Worm (Caenorhabditis elegans) whole organism, L1 larva: ENCODE measurements around the gene Y60A3A.16.

Experiments used
- C16A3.4 ChIP-seq: fragments of 150-350 bp; optimal IDR thresholded peaks from 2 replicates; lab custom pipeline; 2014; ENCODE audit warnings: missing biosample characterization, missing genetic modification characterization
- C34B4.2 ChIP-seq: sonication (generic microtip); optimal IDR thresholded peaks from 2 replicates; lab custom pipeline; 2017; ENCODE audit warnings: mild to moderate bottlenecking, missing genetic modification characterization, missing compliant biosample characterization
- ama-1 ChIP-seq: fragments of 150-350 bp; optimal IDR thresholded peaks from 2 replicates; lab custom pipeline; 2014
- ceh-8 ChIP-seq: fragments of 200-800 bp; sonication (Bioruptor generic); optimal IDR thresholded peaks from 2 replicates; lab custom pipeline; 2018; ENCODE audit warnings: mild to moderate bottlenecking, missing genetic modification characterization, moderate library complexity, missing compliant biosample characterization
- dpl-1 ChIP-seq, 3 experiments: fragments of 150-350 bp in 2 of 3; sonication (generic microtip) in 1 of 3; optimal IDR thresholded peaks; 2 replicates each; lab custom pipeline; 2014 to 2017; ENCODE audit warnings: missing biosample characterization in 3 of 3, missing genetic modification characterization in 3 of 3, missing genetic modification reagents in 3 of 3
- efl-3 ChIP-seq: fragments of 200-800 bp; sonication (Bioruptor generic); optimal IDR thresholded peaks from 2 replicates; lab custom pipeline; 2018; ENCODE audit warnings: mild to moderate bottlenecking, missing genetic modification characterization, missing compliant biosample characterization
- egl-13 ChIP-seq: sonication (generic microtip); optimal IDR thresholded peaks from 2 replicates; lab custom pipeline; 2016; ENCODE audit warnings: missing genotype, missing genetic modification reagents, missing genetic modification characterization, missing compliant biosample characterization
- elt-2 ChIP-seq: sonication (generic microtip); optimal IDR thresholded peaks from 2 replicates; lab custom pipeline; 2016; ENCODE audit warnings: missing genetic modification characterization, mild to moderate bottlenecking, inconsistent platforms, missing compliant biosample characterization, missing genetic modification reagents
- elt-3 ChIP-seq, 6 experiments: fragments of 150-350 bp in 1 of 6; sonication (generic microtip); optimal IDR thresholded peaks; 2 replicates each; lab custom pipeline; 2017 to 2018; ENCODE audit warnings: missing biosample characterization in 6 of 6, missing genetic modification characterization in 6 of 6, inconsistent platforms in 1 of 6
- fos-1 ChIP-seq: fragments of 150-350 bp; optimal IDR thresholded peaks from 2 replicates; lab custom pipeline; 2014; ENCODE audit warnings: missing biosample characterization, missing genetic modification characterization
- irx-1 ChIP-seq: sonication (generic microtip); optimal IDR thresholded peaks from 2 replicates; lab custom pipeline; 2016; ENCODE audit warnings: missing genetic modification characterization, missing compliant biosample characterization
- jun-1 ChIP-seq: fragments of 150-350 bp; optimal IDR thresholded peaks from 2 replicates; lab custom pipeline; 2014; ENCODE audit warnings: missing biosample characterization, missing genetic modification reagents, missing genetic modification characterization
- lin-13 ChIP-seq: fragments of 150-350 bp; optimal IDR thresholded peaks from 2 replicates; lab custom pipeline; 2014; ENCODE audit warnings: missing biosample characterization, missing genetic modification reagents, missing genetic modification characterization
- lin-14 ChIP-seq: fragments of 200-800 bp; sonication (Bioruptor generic); optimal IDR thresholded peaks from 2 replicates; lab custom pipeline; 2018; ENCODE audit warnings: mild to moderate bottlenecking, missing genetic modification characterization, moderate library complexity, missing compliant biosample characterization
- lin-15B ChIP-seq: fragments of 150-350 bp; sonication (generic microtip); optimal IDR thresholded peaks from 3 replicates; lab custom pipeline; 2014; ENCODE audit warnings: missing biosample characterization, missing genetic modification characterization
- lin-35 ChIP-seq, 2 experiments: fragments of 150-350 bp; optimal IDR thresholded peaks; 2 replicates each; lab custom pipeline; 2014; ENCODE audit warnings: missing biosample characterization in 2 of 2, missing genetic modification characterization in 2 of 2, missing genetic modification reagents in 2 of 2
- lsy-2 ChIP-seq, 2 experiments: fragments of 150-350 bp; optimal IDR thresholded peaks; 2 replicates each; lab custom pipeline; 2014; ENCODE audit warnings: missing biosample characterization in 2 of 2, missing genetic modification characterization in 2 of 2
- mab-9 ChIP-seq: fragments of 200-800 bp; sonication (Bioruptor generic); IDR thresholded peaks from 2 replicates; pipeline ENCODE4 v1.3.6; 2022; ENCODE audit warnings: missing genetic modification reagents, missing genetic modification characterization, missing compliant biosample characterization
- mdl-1 ChIP-seq, 2 experiments: fragments of 150-350 bp; optimal IDR thresholded peaks; 2 replicates each; lab custom pipeline; 2014 to 2017; ENCODE audit warnings: missing biosample characterization in 2 of 2, missing genetic modification characterization in 2 of 2, inconsistent platforms in 1 of 2
- mep-1 ChIP-seq: fragments of 150-350 bp; optimal IDR thresholded peaks from 2 replicates; lab custom pipeline; 2014; ENCODE audit warnings: missing biosample characterization, missing genetic modification characterization
- nhr-11 ChIP-seq: fragments of 150-350 bp; optimal IDR thresholded peaks from 2 replicates; lab custom pipeline; 2014; ENCODE audit warnings: missing biosample characterization, missing genetic modification characterization
- nhr-28 ChIP-seq: fragments of 150-350 bp; optimal IDR thresholded peaks from 2 replicates; lab custom pipeline; 2014; ENCODE audit warnings: missing biosample characterization, missing genetic modification characterization
- nhr-47 ChIP-seq: sonication (generic microtip); optimal IDR thresholded peaks from 2 replicates; lab custom pipeline; 2016; ENCODE audit warnings: mild to moderate bottlenecking, missing genetic modification characterization, moderate library complexity, missing compliant biosample characterization
- nhr-76 ChIP-seq: sonication (generic microtip); optimal IDR thresholded peaks from 2 replicates; lab custom pipeline; 2017; ENCODE audit warnings: missing biosample characterization, missing genetic modification characterization
- nhr-77 ChIP-seq: fragments of 150-350 bp; optimal IDR thresholded peaks from 2 replicates; lab custom pipeline; 2014; ENCODE audit warnings: missing biosample characterization, missing genetic modification characterization
- nhr-84 ChIP-seq: sonication (generic microtip); optimal IDR thresholded peaks from 2 replicates; lab custom pipeline; 2017; ENCODE audit warnings: missing biosample characterization, missing genetic modification characterization
- pag-3 ChIP-seq: sonication (generic microtip); optimal IDR thresholded peaks from 2 replicates; lab custom pipeline; 2017; ENCODE audit warnings: missing genetic modification characterization, mild to moderate bottlenecking, missing compliant biosample characterization, antibody characterized with exemption, borderline replicate concordance; ENCODE audit not compliant: insufficient read depth
- pax-3 ChIP-seq: fragments of 200-800 bp; sonication (Bioruptor generic); optimal IDR thresholded peaks from 2 replicates; lab custom pipeline; 2018; ENCODE audit warnings: mild to moderate bottlenecking, missing genetic modification characterization, moderate library complexity, missing compliant biosample characterization
- rnt-1 ChIP-seq: sonication (generic microtip); optimal IDR thresholded peaks from 2 replicates; lab custom pipeline; 2016; ENCODE audit warnings: mild to moderate bottlenecking, missing genetic modification characterization, moderate library complexity, missing compliant biosample characterization
- snpc-4 ChIP-seq: fragments of 150-350 bp; optimal IDR thresholded peaks from 2 replicates; lab custom pipeline; 2014; ENCODE audit warnings: missing biosample characterization, missing genetic modification characterization
- snu-23 ChIP-seq: sonication (generic microtip); optimal IDR thresholded peaks from 2 replicates; lab custom pipeline; 2016; ENCODE audit warnings: missing genetic modification characterization, missing compliant biosample characterization
- sox-4 ChIP-seq: sonication (generic microtip); optimal IDR thresholded peaks from 2 replicates; lab custom pipeline; 2016; ENCODE audit warnings: missing genetic modification characterization, missing compliant biosample characterization
- sptf-1 ChIP-seq: fragments of 150-350 bp; optimal IDR thresholded peaks from 2 replicates; lab custom pipeline; 2014; ENCODE audit warnings: missing biosample characterization, missing genetic modification characterization
- tbx-2 ChIP-seq: sonication (generic microtip); optimal IDR thresholded peaks from 2 replicates; lab custom pipeline; 2016; ENCODE audit warnings: missing genetic modification characterization, missing compliant biosample characterization
- unc-130 ChIP-seq: fragments of 150-350 bp; optimal IDR thresholded peaks from 2 replicates; lab custom pipeline; 2017; ENCODE audit warnings: missing biosample characterization, missing genetic modification characterization, inconsistent platforms
- unc-62 ChIP-seq: fragments of 150-350 bp; optimal IDR thresholded peaks from 2 replicates; lab custom pipeline; 2014; ENCODE audit warnings: missing biosample characterization, missing genetic modification reagents, missing genetic modification characterization
- vab-15 ChIP-seq: sonication (generic microtip); optimal IDR thresholded peaks from 2 replicates; lab custom pipeline; 2017; ENCODE audit warnings: missing genotype, mild to moderate bottlenecking, missing genetic modification characterization, missing compliant biosample characterization
- zip-4 ChIP-seq: fragments of 200-800 bp; sonication (Bioruptor generic); optimal IDR thresholded peaks from 2 replicates; lab custom pipeline; 2018; ENCODE audit warnings: mild to moderate bottlenecking, missing genetic modification characterization, moderate library complexity, missing compliant biosample characterization
- ztf-11 ChIP-seq, 2 experiments: sonication (generic microtip); optimal IDR thresholded peaks; 2 replicates each; lab custom pipeline; 2016 to 2017; ENCODE audit warnings: missing genetic modification characterization in 2 of 2, missing biosample characterization in 1 of 2, missing compliant biosample characterization in 1 of 2

Y60A3A.16 gene

ce11 chrV:19904790-19905189, 17.7 kb downstream of the Y60A3A.16 start:
- TF ChIP-seq lin-35 (GFP tag; optimal IDR thresholded peaks at IDR 0.05; lab: Kevin White, UChicago) (no peak), snu-23 (GFP tag; lab: Kevin White, UChicago) (no peak), nhr-47 (tag; lab: Kevin White, UChicago) (no peak), nhr-28 (tag; lab: Kevin White, UChicago) (no peak), C16A3.4 (no peak), vab-15 (tag; lab: Kevin White, UChicago) (no peak), mab-9 (no peak), efl-3 (no peak), nhr-84 (tag; lab: Kevin White, UChicago) (no peak), elt-3 (tag; optimal IDR thresholded peaks at IDR 0.05; lab: Kevin White, UChicago) (no peak), lin-15B (tag; lab: Kevin White, UChicago) (no peak), snpc-4 (tag; lab: Kevin White, UChicago) (no peak), pag-3 (tag; lab: Kevin White, UChicago) (no peak), ceh-8 (GFP tag; lab: Kevin White, UChicago) (no peak), ama-1 (lab: Kevin White, UChicago) (no peak)

ce11 chrV:19901826-19902225, 20.7 kb downstream of the Y60A3A.16 start:
- no peak for TF ChIP-seq tbx-2 (tag; lab: Kevin White, UChicago)
- TF ChIP-seq unc-130 (tag; lab: Kevin White, UChicago), result no peak
- no peak for TF ChIP-seq elt-2 (tag; lab: Kevin White, UChicago)
- TF ChIP-seq lsy-2 (tag; optimal IDR thresholded peaks at IDR 0.05; lab: Kevin White, UChicago), result no peak
- no peak for TF ChIP-seq dpl-1 (GFP tag; optimal IDR thresholded peaks at IDR 0.05; lab: Kevin White, UChicago)
- TF ChIP-seq mep-1 (tag; lab: Kevin White, UChicago), result no peak
- no peak for TF ChIP-seq nhr-76 (tag; lab: Kevin White, UChicago)
- no peak for TF ChIP-seq rnt-1
- TF ChIP-seq unc-62 (GFP tag; lab: Kevin White, UChicago), result no peak
- TF ChIP-seq irx-1 (tag; lab: Kevin White, UChicago), result no peak
- TF ChIP-seq nhr-11 (tag; lab: Kevin White, UChicago), result no peak
- TF ChIP-seq nhr-84 (tag; lab: Kevin White, UChicago), result no peak
- TF ChIP-seq C34B4.2 (tag; lab: Kevin White, UChicago), result no peak
- no peak for TF ChIP-seq sox-4 (tag; lab: Kevin White, UChicago)
- no peak for TF ChIP-seq lin-35 (GFP tag; optimal IDR thresholded peaks at IDR 0.05; lab: Kevin White, UChicago)
- no peak for TF ChIP-seq C16A3.4
- no peak for TF ChIP-seq nhr-77 (tag; lab: Kevin White, UChicago)
- no peak for TF ChIP-seq pax-3 (tag; lab: Kevin White, UChicago)
- TF ChIP-seq sptf-1 (tag; lab: Kevin White, UChicago), result no peak

- TF ChIP-seq jun-1 (no peak), ama-1 (lab: Kevin White, UChicago) (no peak), fos-1 (tag; lab: Kevin White, UChicago) (no peak)
These were observed 23.3 kb downstream of the Y60A3A.16 start, which contains the start of gene Y116F11B.14 for ce11 chrV:19899167-19899566. TSS of gene Y116F11B.14 (plus strand) at chrV:19899467.

- TF ChIP-seq mdl-1 (tag; optimal IDR thresholded peaks at IDR 0.05; lab: Kevin White, UChicago), result no peak
- no peak for TF ChIP-seq mep-1 (tag; lab: Kevin White, UChicago)
- TF ChIP-seq ztf-11 (tag; optimal IDR thresholded peaks at IDR 0.05; lab: Kevin White, UChicago), result no peak
- TF ChIP-seq C16A3.4, result no peak
- no peak for TF ChIP-seq zip-4 (GFP tag; lab: Kevin White, UChicago)
- TF ChIP-seq jun-1, result no peak
- TF ChIP-seq lin-13, result no peak
- no peak for TF ChIP-seq lin-14 (GFP tag; lab: Kevin White, UChicago)
- TF ChIP-seq egl-13 (tag; lab: Kevin White, UChicago), result no peak
- no peak for TF ChIP-seq elt-3 (tag; optimal IDR thresholded peaks at IDR 0.05; lab: Kevin White, UChicago)
- TF ChIP-seq nhr-76 (tag; lab: Kevin White, UChicago), result no peak
- no peak for TF ChIP-seq dpl-1 (GFP tag; optimal IDR thresholded peaks at IDR 0.05; lab: Kevin White, UChicago)
- TF ChIP-seq pag-3 (tag; lab: Kevin White, UChicago), result no peak
These were observed 24.5 kb downstream of the Y60A3A.16 start for ce11 chrV:19897982-19898381.
